Worm (Caenorhabditis elegans): ENCODE data around the gene F55B12.2.

DNA sequence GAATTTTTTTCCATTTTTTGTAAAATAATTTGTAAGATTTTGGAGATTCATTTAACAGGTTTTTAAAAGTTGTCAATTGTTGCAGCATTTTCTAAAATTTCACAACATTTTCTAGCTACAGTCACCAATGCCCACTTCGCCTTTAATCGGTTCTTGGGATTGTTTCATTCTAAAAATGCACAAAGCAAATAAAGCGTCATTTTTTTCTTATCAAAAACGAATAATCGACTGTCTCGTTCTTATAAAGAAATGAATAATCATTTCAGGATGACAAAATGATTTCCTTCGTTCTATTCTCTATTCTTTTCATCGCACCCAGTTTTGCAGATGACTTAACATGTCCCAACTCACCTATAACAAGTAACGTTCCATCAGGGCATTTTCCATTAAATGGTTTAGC lies 41.2 kb downstream of the F55B12.2 start, which contains the start of gene F53C11.1:
- TF ChIP-seq tbx-2 (tag; optimal IDR thresholded peaks at IDR 0.05) (no peak), lim-6 (tag; optimal IDR thresholded peaks at IDR 0.05) (no peak), ahr-1 (tag; optimal IDR thresholded peaks at IDR 0.05) (no peak), dmd-4 (tag; optimal IDR thresholded peaks at IDR 0.05; ENCODE audit: borderline replicate concordance) (no peak), ceh-22 (tag; optimal IDR thresholded peaks at IDR 0.05) (no peak), fkh-10 (GFP tag; optimal IDR thresholded peaks at IDR 0.05) (no peak), sox-4 (tag; optimal IDR thresholded peaks at IDR 0.05) (no peak), lin-11 (tag; optimal IDR thresholded peaks at IDR 0.05) (no peak), mec-3 (tag; optimal IDR thresholded peaks at IDR 0.05; ENCODE audit: borderline replicate concordance) (no peak), hlh-30 (tag; optimal IDR thresholded peaks at IDR 0.05; ENCODE audit: insufficient read depth) (no peak), C38D4.7 (GFP tag; optimal IDR thresholded peaks at IDR 0.05) (no peak)
